Fruit fly (Drosophila melanogaster) Kc167 (cell line): ENCODE data around the gene CG18233.

ENCODE experiments used
- Myc ChIP-seq: fragments of >200 bp; optimal IDR thresholded peaks from 2 replicates; lab custom pipeline; 2017; ENCODE audit warnings: missing external identifiers
- Sin3A ChIP-seq: fragments of >200 bp; optimal IDR thresholded peaks from 2 replicates; lab custom pipeline; 2018; ENCODE audit warnings: missing external identifiers
- insv ChIP-seq: fragments of >200 bp; optimal IDR thresholded peaks from 3 replicates; lab custom pipeline; 2018; ENCODE audit warnings: missing external identifiers
- psq ChIP-seq: fragments of >200 bp; optimal IDR thresholded peaks from 2 replicates; lab custom pipeline; 2017; ENCODE audit warnings: missing external identifiers
- ttk ChIP-seq: sonication (Bioruptor generic); optimal IDR thresholded peaks from 2 replicates; lab custom pipeline; 2017; ENCODE audit warnings: missing external identifiers

DNA sequence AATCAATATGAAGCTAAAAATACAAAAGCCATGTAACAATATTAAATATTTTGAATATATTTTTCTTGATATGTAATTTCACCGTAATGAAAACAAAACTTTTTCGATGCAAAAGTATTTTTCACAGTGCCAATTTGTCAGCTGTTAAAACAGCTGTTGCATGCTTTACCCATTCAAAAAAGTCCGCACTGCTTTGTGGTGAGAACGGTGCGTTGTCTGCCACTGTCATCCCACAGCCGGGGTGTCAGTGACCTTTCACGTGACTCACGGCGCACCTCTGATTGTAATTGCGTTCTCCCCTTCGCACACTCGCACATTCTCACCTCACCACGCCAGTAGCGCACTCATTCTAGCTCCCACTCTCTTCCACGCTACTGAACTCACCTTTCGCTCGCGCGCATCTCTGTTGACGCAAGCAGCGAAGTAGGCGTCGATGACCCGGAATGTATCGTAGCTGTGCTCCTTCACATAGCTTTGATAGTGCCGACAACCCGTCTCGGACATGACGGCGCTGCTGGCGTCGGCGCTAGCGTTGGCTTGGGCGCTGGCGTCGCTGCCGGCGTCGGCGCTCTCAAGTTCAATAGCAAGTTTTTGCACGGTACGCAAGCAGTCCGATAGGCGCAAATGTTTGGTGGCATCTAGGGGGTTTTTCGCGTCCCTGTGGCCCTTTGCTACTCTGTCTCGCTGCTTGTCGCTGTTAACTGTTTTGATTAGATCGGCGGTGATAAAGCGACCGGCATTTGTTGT, 15.9 kb downstream of the CG18233 start:
- TF ChIP-seq psq (lab: Kevin White, UChicago) (no peak), Sin3A (lab: Kevin White, UChicago) (no peak), ttk (no peak), Myc (no peak), insv (lab: Kevin White, UChicago) (no peak)
